Fruit fly (Drosophila melanogaster) whole organism, wandering third instar larva: Measurements from ENCODE around the gene CG5727.

Source experiments
- CG9705 ChIP-seq: fragments of 200-800 bp; sonication (Bioruptor generic); optimal IDR thresholded peaks from 2 replicates; lab custom pipeline; 2018; ENCODE audit warnings: missing biosample characterization, mild to moderate bottlenecking, missing genetic modification characterization
- Dfd ChIP-seq: fragments of >200 bp; optimal IDR thresholded peaks from 2 replicates; lab custom pipeline; 2017; ENCODE audit warnings: missing biosample characterization, missing genetic modification characterization
- N ChIP-seq: fragments of >200 bp; optimal IDR thresholded peaks from 2 replicates; lab custom pipeline; 2018; ENCODE audit warnings: missing biosample characterization, missing external identifiers, missing genetic modification characterization
- fru ChIP-seq: fragments of 200-800 bp; sonication (Bioruptor generic); optimal IDR thresholded peaks from 3 replicates; lab custom pipeline; 2016; ENCODE audit warnings: missing biosample characterization, mild to moderate bottlenecking, missing genetic modification characterization
- pan ChIP-seq: fragments of >200 bp; optimal IDR thresholded peaks from 2 replicates; lab custom pipeline; 2017
- sage ChIP-seq: fragments of 200-800 bp; sonication (Bioruptor generic); optimal IDR thresholded peaks from 2 replicates; lab custom pipeline; 2016; ENCODE audit warnings: missing biosample characterization, mild to moderate bottlenecking, missing genetic modification characterization
- tai ChIP-seq: sonication (Bioruptor generic); optimal IDR thresholded peaks from 2 replicates; lab custom pipeline; 2016; ENCODE audit warnings: missing biosample characterization, missing genetic modification characterization

DNA sequence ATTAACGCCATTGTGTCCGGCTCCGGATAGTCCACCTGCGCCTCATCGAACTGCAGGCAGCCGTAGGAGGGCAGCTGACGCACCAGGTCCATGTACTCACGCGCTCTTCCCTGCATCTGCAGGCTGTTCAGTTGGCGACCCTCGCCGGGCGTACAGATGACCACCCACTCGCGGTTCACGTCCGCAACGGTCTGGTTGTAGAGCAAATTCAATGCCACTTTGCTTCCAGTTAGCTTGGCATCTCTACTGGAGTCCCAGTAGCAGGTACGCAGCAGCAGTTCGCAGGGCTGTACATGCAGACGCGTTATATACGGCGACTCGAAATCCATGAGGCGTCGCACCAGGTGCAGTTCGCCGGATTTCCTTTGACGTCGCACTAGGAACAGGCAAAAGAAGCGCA, 4.5 kb downstream of the CG5727 start:
- TF ChIP-seq fru (GFP tag; lab: Kevin White, UChicago) (no peak), N (GFP tag; lab: Kevin White, UChicago) (no peak), CG9705 (no peak), sage (GFP tag; lab: Kevin White, UChicago) (no peak), tai (GFP tag; lab: Kevin White, UChicago) (no peak), pan (lab: Kevin White, UChicago) (no peak), Dfd (GFP tag; lab: Kevin White, UChicago) (no peak)
